Worm (Caenorhabditis elegans): ENCODE results near the gene ZK669.3.

DNA sequence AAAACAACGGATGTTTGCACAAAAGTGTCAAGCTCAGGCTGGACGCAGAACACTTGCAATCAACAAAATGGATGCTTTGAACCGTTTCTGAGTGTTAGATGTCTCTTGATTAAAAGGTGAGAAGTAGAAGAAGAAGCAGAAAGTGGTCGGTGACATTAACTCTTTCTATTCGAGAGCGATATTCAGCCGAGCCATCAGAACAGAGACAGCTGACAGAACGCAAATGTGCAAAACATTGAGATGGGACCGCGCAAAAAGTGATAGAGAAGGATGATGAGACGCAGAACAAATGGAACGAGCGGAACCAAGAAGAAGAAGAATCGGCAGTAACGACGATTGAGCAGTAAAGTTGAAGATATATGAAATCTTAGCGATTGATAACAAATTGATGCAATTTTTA lies 5.3 kb upstream of the ZK669.3 start:
- TF ChIP-seq sox-4 (tag; optimal IDR thresholded peaks at IDR 0.05) (no peak), che-1 (tag; optimal IDR thresholded peaks at IDR 0.05) (no peak), lin-11 (tag; optimal IDR thresholded peaks at IDR 0.05) (no peak), ceh-9 (tag; optimal IDR thresholded peaks at IDR 0.05) (no peak), sdc-2 (tag; optimal IDR thresholded peaks at IDR 0.05) (no peak)

Measured in whole organism, late embryonic.